Worm (Caenorhabditis elegans) whole organism, L1 larva: Measurements from ENCODE around the gene Y77E11A.8.

Experiments used
- fkh-10 ChIP-seq: sonication (generic microtip); optimal IDR thresholded peaks from 2 replicates; lab custom pipeline; 2017; ENCODE audit warnings: missing biosample characterization, missing genetic modification reagents, missing genetic modification characterization
- lsy-2 ChIP-seq, 2 experiments: fragments of 150-350 bp; optimal IDR thresholded peaks; 2 replicates each; lab custom pipeline; 2014; ENCODE audit warnings: missing biosample characterization in 2 of 2, missing genetic modification characterization in 2 of 2
- nhr-19 ChIP-seq: fragments of 200-800 bp; sonication (Bioruptor generic); conservative IDR thresholded peaks from 2 replicates; pipeline ENCODE4 v1.3.6; 2022; ENCODE audit warnings: missing genetic modification characterization, missing compliant biosample characterization
- nhr-237 ChIP-seq: fragments of 150-350 bp; optimal IDR thresholded peaks from 2 replicates; lab custom pipeline; 2014; ENCODE audit warnings: missing biosample characterization, missing genetic modification characterization
- sox-4 ChIP-seq: sonication (generic microtip); optimal IDR thresholded peaks from 2 replicates; lab custom pipeline; 2016; ENCODE audit warnings: missing genetic modification characterization, missing compliant biosample characterization
- unc-62 ChIP-seq: fragments of 150-350 bp; optimal IDR thresholded peaks from 2 replicates; lab custom pipeline; 2014; ENCODE audit warnings: missing biosample characterization, missing genetic modification reagents, missing genetic modification characterization

DNA sequence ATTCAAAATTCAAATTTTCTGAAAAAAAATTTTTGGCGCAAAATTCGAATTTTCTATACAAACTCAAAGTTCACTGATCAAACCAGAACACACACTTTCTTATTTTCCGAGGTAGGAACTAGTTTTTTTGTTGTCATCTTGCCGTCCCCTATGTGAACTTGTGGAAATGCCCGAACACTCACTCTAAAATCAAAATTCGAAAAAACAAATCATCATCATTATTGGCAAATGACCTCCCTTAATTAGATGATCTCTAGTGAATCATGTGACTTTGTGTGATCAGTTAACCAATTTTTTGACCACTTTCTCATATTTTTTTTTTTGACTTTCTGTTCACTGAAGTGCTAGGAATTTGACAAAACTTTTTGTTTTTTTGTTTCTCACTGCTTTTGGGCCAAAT is 27.6 kb upstream of the Y77E11A.8 start:
- no peak for TF ChIP-seq lsy-2 (tag; optimal IDR thresholded peaks at IDR 0.05; lab: Kevin White, UChicago)
- TF ChIP-seq fkh-10 (GFP tag; lab: Kevin White, UChicago), result no peak
- no peak for TF ChIP-seq nhr-237 (tag; lab: Kevin White, UChicago)
- TF ChIP-seq nhr-19 (GFP tag; lab: Robert Waterston, UW), result no peak
- TF ChIP-seq unc-62 (GFP tag; lab: Kevin White, UChicago), result no peak
- TF ChIP-seq sox-4, result no peak
